Worm (Caenorhabditis elegans) whole organism, L4 larva: ENCODE measurements around the gene nlp-33.

Experiments used
- D1046.2 ChIP-seq: fragments of 200-800 bp; sonication (Bioruptor generic); IDR thresholded peaks from 2 replicates; pipeline ENCODE4 v1.3.6; 2022; ENCODE audit warnings: missing genetic modification characterization, missing compliant biosample characterization
- R02D3.7 ChIP-seq: fragments of 150-350 bp; sonication (generic microtip); optimal IDR thresholded peaks from 3 replicates; lab custom pipeline; 2014; ENCODE audit warnings: missing biosample characterization, missing genetic modification characterization
- T20F7.1 ChIP-seq: fragments of 200-800 bp; sonication (Bioruptor generic); optimal IDR thresholded peaks from 2 replicates; lab custom pipeline; 2018; ENCODE audit warnings: mild to moderate bottlenecking, missing genetic modification characterization, missing compliant biosample characterization
- T26A8.4 ChIP-seq: fragments of 200-800 bp; sonication (Bioruptor generic); IDR thresholded peaks from 2 replicates; pipeline ENCODE4 v1.3.6; 2022; ENCODE audit warnings: missing genetic modification characterization, missing compliant biosample characterization
- Y105C5A.15 ChIP-seq: fragments of 200-800 bp; sonication (Bioruptor generic); IDR thresholded peaks from 2 replicates; pipeline ENCODE4 v1.3.6; 2022; ENCODE audit warnings: missing genetic modification characterization, missing compliant biosample characterization
- Y75B8A.6 ChIP-seq: fragments of 200-800 bp; sonication (Bioruptor generic); IDR thresholded peaks from 2 replicates; pipeline ENCODE4 v1.3.6; 2022; ENCODE audit warnings: missing genetic modification reagents, missing genetic modification characterization, missing compliant biosample characterization
- ZK337.2 ChIP-seq: fragments of 200-800 bp; sonication (Bioruptor generic); IDR thresholded peaks from 2 replicates; pipeline ENCODE4 v1.3.6; 2022; ENCODE audit warnings: missing genetic modification reagents, missing genetic modification characterization, missing compliant biosample characterization
- ZK546.5 ChIP-seq, 2 experiments: sonication (generic microtip); optimal IDR thresholded peaks; 2 replicates each; lab custom pipeline; 2017; ENCODE audit warnings: missing biosample characterization in 2 of 2, missing genetic modification characterization in 2 of 2
- aha-1 ChIP-seq: fragments of 150-350 bp; peaks from one replicate; lab custom pipeline; 2014; ENCODE audit warnings: missing biosample characterization, missing genetic modification characterization
- aly-2 ChIP-seq: sonication (generic microtip); optimal IDR thresholded peaks from 2 replicates; lab custom pipeline; 2018; ENCODE audit warnings: missing biosample characterization, missing genetic modification characterization
- arid-1 ChIP-seq: fragments of 200-800 bp; sonication (Bioruptor generic); conservative IDR thresholded peaks from 2 replicates; pipeline ENCODE4 v1.3.6; 2022; ENCODE audit warnings: missing genetic modification reagents, missing genetic modification characterization, missing compliant biosample characterization
- ceh-20 ChIP-seq: fragments of 200-800 bp; sonication (Bioruptor generic); IDR thresholded peaks from 2 replicates; pipeline ENCODE4 v1.3.6; 2022; ENCODE audit warnings: missing genetic modification reagents, missing genetic modification characterization, missing compliant biosample characterization
- daf-12 ChIP-seq: fragments of 150-350 bp; optimal IDR thresholded peaks from 2 replicates; lab custom pipeline; 2014; ENCODE audit warnings: missing biosample characterization, missing genetic modification reagents, missing genetic modification characterization
- daf-16 ChIP-seq, 3 experiments: sonication (generic microtip); optimal IDR thresholded peaks; 2 replicates each; lab custom pipeline; 2016 to 2017; ENCODE audit warnings: missing genetic modification characterization in 3 of 3, missing genetic modification reagents in 3 of 3, mild to moderate bottlenecking in 2 of 3, missing compliant biosample characterization in 2 of 3, missing biosample characterization in 1 of 3, moderate library complexity in 1 of 3
- daf-19 ChIP-seq: fragments of 200-800 bp; sonication (Bioruptor generic); conservative IDR thresholded peaks from 2 replicates; pipeline ENCODE4 v1.3.6; 2022; ENCODE audit warnings: missing genetic modification characterization, missing compliant biosample characterization
- dve-1 ChIP-seq: sonication (generic microtip); optimal IDR thresholded peaks from 2 replicates; lab custom pipeline; 2017; ENCODE audit warnings: antibody characterized with exemption, mild to moderate bottlenecking, missing genetic modification characterization, missing compliant biosample characterization; ENCODE audit not compliant: insufficient read depth
- egl-27 ChIP-seq: sonication (generic microtip); optimal IDR thresholded peaks from 3 replicates; lab custom pipeline; 2017; ENCODE audit warnings: missing biosample characterization, missing genetic modification reagents, missing genetic modification characterization
- egl-43 ChIP-seq: fragments of 200-800 bp; sonication (Bioruptor generic); IDR thresholded peaks from 2 replicates; pipeline ENCODE4 v1.3.6; 2022; ENCODE audit warnings: missing genetic modification reagents, missing genetic modification characterization, missing compliant biosample characterization
- fkh-10 ChIP-seq: fragments of 150-350 bp; optimal IDR thresholded peaks from 2 replicates; lab custom pipeline; 2014; ENCODE audit warnings: missing biosample characterization, missing genetic modification reagents, missing genetic modification characterization
- gei-8 ChIP-seq: fragments of 200-800 bp; sonication (Bioruptor generic); optimal IDR thresholded peaks from 2 replicates; lab custom pipeline; 2018; ENCODE audit warnings: mild to moderate bottlenecking, missing genetic modification characterization, missing compliant biosample characterization
- hif-1 ChIP-seq, 2 experiments: sonication (generic microtip); optimal IDR thresholded peaks; 2 replicates each; lab custom pipeline; 2016 to 2017; ENCODE audit warnings: missing compliant biosample characterization in 2 of 2, missing genetic modification characterization in 2 of 2, missing genetic modification reagents in 2 of 2, missing genotype in 2 of 2, mild to moderate bottlenecking in 1 of 2
- hlh-11 ChIP-seq: fragments of 200-800 bp; sonication (Bioruptor generic); optimal IDR thresholded peaks from 2 replicates; lab custom pipeline; 2018; ENCODE audit warnings: mild to moderate bottlenecking, missing genetic modification characterization, missing compliant biosample characterization
- hlh-30 ChIP-seq: sonication (generic microtip); optimal IDR thresholded peaks from 2 replicates; lab custom pipeline; 2017; ENCODE audit warnings: antibody characterized with exemption, mild to moderate bottlenecking, missing genetic modification characterization, missing compliant biosample characterization; ENCODE audit not compliant: insufficient read depth
- hmg-1.1 ChIP-seq: fragments of 200-800 bp; sonication (Bioruptor generic); IDR thresholded peaks from 2 replicates; pipeline ENCODE4 v1.3.6; 2022; ENCODE audit warnings: missing genetic modification reagents, missing genetic modification characterization, missing compliant biosample characterization
- lim-7 ChIP-seq: fragments of 200-800 bp; sonication (Bioruptor generic); IDR thresholded peaks from 2 replicates; pipeline ENCODE4 v1.3.6; 2022; ENCODE audit warnings: missing genetic modification characterization, missing compliant biosample characterization
- lin-13 ChIP-seq: fragments of 150-350 bp; optimal IDR thresholded peaks from 2 replicates; lab custom pipeline; 2014; ENCODE audit warnings: missing biosample characterization, missing genetic modification reagents, missing genetic modification characterization
- lin-15B ChIP-seq: fragments of 150-350 bp; sonication (generic microtip); optimal IDR thresholded peaks from 3 replicates; lab custom pipeline; 2014; ENCODE audit warnings: missing biosample characterization, missing genetic modification characterization
- lin-29 ChIP-seq: fragments of 200-800 bp; sonication (Bioruptor generic); IDR thresholded peaks from 2 replicates; pipeline ENCODE4 v1.3.6; 2022; ENCODE audit warnings: missing genetic modification reagents, missing genetic modification characterization, missing compliant biosample characterization
- lin-39 ChIP-seq: fragments of 150-350 bp; optimal IDR thresholded peaks from 2 replicates; lab custom pipeline; 2014; ENCODE audit warnings: missing biosample characterization, missing genetic modification reagents, missing genetic modification characterization
- madf-5 ChIP-seq, 2 experiments: fragments of 200-800 bp; sonication (Bioruptor generic); IDR thresholded peaks; 2 replicates each; pipeline ENCODE4 v1.3.6; 2022; ENCODE audit warnings: missing compliant biosample characterization in 2 of 2, missing genetic modification characterization in 2 of 2
- mdt-29 ChIP-seq: fragments of 200-800 bp; sonication (Bioruptor generic); IDR thresholded peaks from 2 replicates; pipeline ENCODE4 v1.3.6; 2022; ENCODE audit warnings: missing genetic modification reagents, missing genetic modification characterization, missing compliant biosample characterization
- mes-2 ChIP-seq: sonication (generic microtip); optimal IDR thresholded peaks from 2 replicates; lab custom pipeline; 2016; ENCODE audit warnings: missing genotype, mild to moderate bottlenecking, missing genetic modification characterization, missing compliant biosample characterization; ENCODE audit not compliant: poor library complexity, severe bottlenecking
- mxl-3 ChIP-seq: fragments of 200-800 bp; sonication (Bioruptor generic); optimal IDR thresholded peaks from 2 replicates; lab custom pipeline; 2018; ENCODE audit warnings: mild to moderate bottlenecking, missing genetic modification characterization, missing compliant biosample characterization
- nhr-102 ChIP-seq: sonication (generic microtip); optimal IDR thresholded peaks from 2 replicates; lab custom pipeline; 2016; ENCODE audit warnings: mild to moderate bottlenecking, missing genetic modification characterization, moderate library complexity, missing compliant biosample characterization
- nhr-11 ChIP-seq: fragments of 150-350 bp; optimal IDR thresholded peaks from 2 replicates; lab custom pipeline; 2014; ENCODE audit warnings: missing biosample characterization, missing genetic modification characterization
- nhr-28 ChIP-seq: fragments of 150-350 bp; optimal IDR thresholded peaks from 2 replicates; lab custom pipeline; 2014; ENCODE audit warnings: missing biosample characterization, missing genetic modification characterization
- nhr-42 ChIP-seq: fragments of 200-800 bp; sonication (Bioruptor generic); IDR thresholded peaks from 2 replicates; pipeline ENCODE4 v1.3.6; 2022; ENCODE audit warnings: missing genetic modification characterization, missing compliant biosample characterization
- php-3 ChIP-seq: fragments of 200-800 bp; sonication (Bioruptor generic); IDR thresholded peaks from 2 replicates; pipeline ENCODE4 v1.3.6; 2022; ENCODE audit warnings: missing genetic modification reagents, missing genetic modification characterization, missing compliant biosample characterization
- pqm-1 ChIP-seq: sonication (generic microtip); optimal IDR thresholded peaks from 2 replicates; lab custom pipeline; 2017; ENCODE audit warnings: missing biosample characterization, missing genetic modification characterization
- rbr-2 ChIP-seq: sonication (generic microtip); optimal IDR thresholded peaks from 2 replicates; lab custom pipeline; 2016; ENCODE audit warnings: missing genotype, missing genetic modification characterization, missing compliant biosample characterization
- saeg-2 ChIP-seq: fragments of 200-800 bp; sonication (Bioruptor generic); IDR thresholded peaks from 2 replicates; pipeline ENCODE4 v1.3.6; 2022; ENCODE audit warnings: missing genetic modification reagents, missing genetic modification characterization, missing compliant biosample characterization
- snpc-1.2 ChIP-seq: fragments of 200-800 bp; sonication (Bioruptor generic); IDR thresholded peaks from 2 replicates; pipeline ENCODE4 v1.3.6; 2022; ENCODE audit warnings: missing genetic modification reagents, missing genetic modification characterization, missing compliant biosample characterization
- spr-1 ChIP-seq: sonication (generic microtip); optimal IDR thresholded peaks from 2 replicates; lab custom pipeline; 2016; ENCODE audit warnings: mild to moderate bottlenecking, missing genetic modification characterization, missing compliant biosample characterization
- tag-97 ChIP-seq: fragments of 200-800 bp; sonication (Bioruptor generic); IDR thresholded peaks from 2 replicates; pipeline ENCODE4 v1.3.6; 2022; ENCODE audit warnings: missing genetic modification characterization, missing compliant biosample characterization
- tra-1 ChIP-seq: fragments of 200-800 bp; sonication (Bioruptor generic); IDR thresholded peaks from 2 replicates; pipeline ENCODE4 v1.3.6; 2022; ENCODE audit warnings: missing genetic modification reagents, missing genetic modification characterization, missing compliant biosample characterization
- unc-39 ChIP-seq: sonication (generic microtip); optimal IDR thresholded peaks from 2 replicates; lab custom pipeline; 2017; ENCODE audit warnings: missing biosample characterization, missing genetic modification characterization
- vab-7 ChIP-seq: fragments of 200-800 bp; sonication (Bioruptor generic); IDR thresholded peaks from 2 replicates; pipeline ENCODE4 v1.3.6; 2022; ENCODE audit warnings: missing genetic modification reagents, missing genetic modification characterization, missing compliant biosample characterization
- zag-1 ChIP-seq: fragments of 150-350 bp; optimal IDR thresholded peaks from 2 replicates; lab custom pipeline; 2014; ENCODE audit warnings: missing biosample characterization, missing genetic modification characterization
- zip-11 ChIP-seq: fragments of 200-800 bp; sonication (Bioruptor generic); IDR thresholded peaks from 2 replicates; pipeline ENCODE4 v1.3.6; 2022; ENCODE audit warnings: missing genetic modification characterization, missing compliant biosample characterization
- ztf-7 ChIP-seq: fragments of 150-350 bp; optimal IDR thresholded peaks from 2 replicates; lab custom pipeline; 2014; ENCODE audit warnings: missing biosample characterization, missing genetic modification characterization

The nlp-33 gene

DNA sequence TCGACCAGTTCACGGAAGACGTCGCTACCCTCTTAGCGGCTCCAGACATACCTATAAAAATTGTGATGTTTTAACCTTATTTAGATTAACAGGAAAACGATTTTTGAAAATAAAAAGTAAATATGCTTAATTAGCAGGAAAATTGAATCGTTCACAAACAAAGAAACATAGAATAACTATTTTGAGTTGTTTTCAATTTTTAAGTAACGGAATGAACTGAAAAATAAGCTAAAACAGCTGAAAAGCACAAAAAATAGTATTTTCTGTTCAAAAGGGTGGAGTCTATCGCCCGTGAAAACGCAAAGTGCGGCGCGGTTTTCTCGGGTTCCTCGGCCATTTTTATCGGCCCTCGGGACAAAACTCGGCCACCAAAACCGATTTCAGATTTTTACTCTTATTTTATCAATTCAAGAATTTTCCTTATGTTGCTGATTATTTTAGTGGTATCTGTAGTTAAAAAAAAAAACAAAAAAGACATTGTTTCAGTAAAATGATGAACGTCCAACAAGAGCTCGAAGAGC, 23.3 kb upstream of the nlp-33 start, which contains the start of the genes atp-5 and lmtr-3 (continued):
- TF ChIP-seq egl-43 (GFP tag; lab: Robert Waterston, UW) (no peak), spr-1 (tag; lab: Kevin White, UChicago) (no peak), madf-5 (GFP tag; IDR thresholded peaks at IDR 0.05; lab: Robert Waterston, UW) (peak in 1 of 2 experiments; percentile 64; a peak in 1 of 4 replicates), php-3 (GFP tag; lab: Robert Waterston, UW) (no peak), ztf-7 (tag; lab: Kevin White, UChicago) (no peak), pqm-1 (tag; lab: Kevin White, UChicago) (no peak), unc-39 (tag; lab: Kevin White, UChicago) (no peak), Y105C5A.15 (GFP tag; lab: Robert Waterston, UW) (no peak), lin-29 (GFP tag; lab: Robert Waterston, UW) (no peak), gei-8 (GFP tag; lab: Kevin White, UChicago) (no peak), tra-1 (GFP tag; lab: Robert Waterston, UW) (peak; percentile 65; the same call in 1 of the 2 replicates), lin-13 (GFP tag; lab: Kevin White, UChicago) (peak; percentile 43), hlh-11 (tag; lab: Kevin White, UChicago) (peak; percentile 79), daf-16 (GFP tag; optimal IDR thresholded peaks at IDR 0.05; lab: Kevin White, UChicago) (no peak), daf-16 (tag; optimal IDR thresholded peaks at IDR 0.05; lab: Kevin White, UChicago) (peak; percentile 47), mxl-3 (GFP tag; lab: Kevin White, UChicago) (peak; percentile 76), hif-1 (tag; optimal IDR thresholded peaks at IDR 0.05; lab: Kevin White, UChicago) (peak in 1 of 2 experiments; percentile 91), nhr-42 (GFP tag; lab: Robert Waterston, UW) (peak; percentile 62; the same call in 1 of the 2 replicates), T26A8.4 (GFP tag; lab: Robert Waterston, UW) (peak; percentile 32; the same call in 1 of the 2 replicates), hmg-1.1 (GFP tag; lab: Robert Waterston, UW) (no peak), dve-1 (tag; lab: Kevin White, UChicago) (peak; percentile 68), mdt-29 (GFP tag; lab: Robert Waterston, UW) (no peak), Y75B8A.6 (GFP tag; lab: Robert Waterston, UW) (no peak), snpc-1.2 (GFP tag; lab: Robert Waterston, UW) (no peak), T20F7.1 (peak; percentile 68), egl-27 (tag; lab: Kevin White, UChicago) (no peak), saeg-2 (GFP tag; lab: Robert Waterston, UW) (no peak), nhr-102 (no peak), lim-7 (GFP tag; lab: Robert Waterston, UW) (no peak), nhr-11 (tag; lab: Kevin White, UChicago) (no peak), ceh-20 (GFP tag; lab: Robert Waterston, UW) (no peak), zag-1 (tag; lab: Kevin White, UChicago) (no peak), aly-2 (tag; lab: Kevin White, UChicago) (no peak), R02D3.7 (tag; lab: Kevin White, UChicago) (no peak), mes-2 (tag; lab: Kevin White, UChicago) (peak; percentile 99), zip-11 (GFP tag; lab: Robert Waterston, UW) (no peak), ZK546.5 (tag; optimal IDR thresholded peaks at IDR 0.05; lab: Kevin White, UChicago) (no peak), daf-12 (tag; lab: Kevin White, UChicago) (no peak), hlh-30 (tag; lab: Kevin White, UChicago) (peak; percentile 93), daf-19 (GFP tag; lab: Robert Waterston, UW) (no peak), D1046.2 (GFP tag; lab: Robert Waterston, UW) (no peak), fkh-10 (no peak), arid-1 (no peak; the same call in 1 of the 2 replicates), rbr-2 (tag; lab: Kevin White, UChicago) (peak; percentile 57), ZK337.2 (peak; percentile 86; the same call in 1 of the 2 replicates), tag-97 (GFP tag; lab: Robert Waterston, UW) (0 out of 2 replicates have a peak, but pooled peaks have one; percentile 23), vab-7 (GFP tag; lab: Robert Waterston, UW) (no peak; the same call in none of the 2 replicates), lin-39 (tag; lab: Kevin White, UChicago) (no peak), aha-1 (peak; percentile 16), nhr-28 (tag; lab: Kevin White, UChicago) (peak; percentile 69), lin-15B (tag; lab: Kevin White, UChicago) (no peak)
